Fruit fly (Drosophila melanogaster): ENCODE measurements around the gene CG43051.

DNA sequence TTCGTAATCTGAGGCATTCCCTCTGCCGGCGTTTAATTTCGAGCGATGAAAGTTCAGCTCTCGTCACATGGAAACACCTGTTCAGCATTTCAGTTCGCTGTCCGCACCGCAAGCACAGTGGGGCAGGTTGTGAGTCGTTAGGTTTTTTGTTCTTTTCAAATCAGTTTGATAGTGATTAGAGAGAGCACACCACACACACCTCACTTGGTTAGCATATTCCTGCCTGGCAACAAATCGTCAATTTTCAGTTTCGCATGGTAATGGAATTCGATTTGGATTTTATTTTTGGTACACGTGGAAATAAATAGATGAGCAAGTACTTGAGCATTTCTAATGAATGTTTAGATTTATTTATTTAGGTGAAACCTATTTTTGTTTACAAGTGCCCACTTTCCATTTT is 20.6 kb downstream of the CG43051 start:
- TF ChIP-seq psq (GFP tag; optimal IDR thresholded peaks at IDR 0.05) (no peak), CrebA (GFP tag; optimal IDR thresholded peaks at IDR 0.05; ENCODE audit: borderline replicate concordance) (no peak), jim (GFP tag; optimal IDR thresholded peaks at IDR 0.05) (no peak), GATAd (GFP tag; optimal IDR thresholded peaks at IDR 0.05) (no peak), lola (GFP tag; optimal IDR thresholded peaks at IDR 0.05) (no peak), CG9705 (GFP tag; optimal IDR thresholded peaks at IDR 0.05) (no peak), tai (GFP tag; optimal IDR thresholded peaks at IDR 0.05) (no peak), Sp1 (GFP tag; optimal IDR thresholded peaks at IDR 0.05) (no peak), dsf (GFP tag; optimal IDR thresholded peaks at IDR 0.05; ENCODE audit: borderline replicate concordance) (no peak), sv (GFP tag; optimal IDR thresholded peaks at IDR 0.05) (no peak), Hr78 (GFP tag; optimal IDR thresholded peaks at IDR 0.05) (no peak), br (GFP tag; optimal IDR thresholded peaks at IDR 0.05) (no peak), sage (GFP tag; optimal IDR thresholded peaks at IDR 0.05) (no peak), Rel (GFP tag; optimal IDR thresholded peaks at IDR 0.05) (no peak), Rel (tag; optimal IDR thresholded peaks at IDR 0.05) (no peak)

All from whole organism, wandering third instar larva.